Worm (Caenorhabditis elegans): ENCODE results near the gene F28C1.3.

ce11 chrV:12449902-12450301 lies 18.6 kb upstream of the F28C1.3 start, which contains the start of gene C54D10.10:
- TF ChIP-seq ama-1 (optimal IDR thresholded peaks at IDR 0.05) = no peak
- TF ChIP-seq odd-2 (tag; optimal IDR thresholded peaks at IDR 0.05) = no peak
- TF ChIP-seq sdc-2 (tag; optimal IDR thresholded peaks at IDR 0.05) = no peak
- TF ChIP-seq nhr-11 (tag; optimal IDR thresholded peaks at IDR 0.05) = no peak
- TF ChIP-seq elt-4 (tag; optimal IDR thresholded peaks at IDR 0.05) = no peak
- no peak for TF ChIP-seq ceh-9 (tag; optimal IDR thresholded peaks at IDR 0.05)
- TF ChIP-seq ets-4 (tag; optimal IDR thresholded peaks at IDR 0.05) = no peak
- no peak for TF ChIP-seq unc-86 (tag; optimal IDR thresholded peaks at IDR 0.05)

Data from whole organism, late embryonic.